Fruit fly (Drosophila melanogaster) whole organism, embryonic: ENCODE data around the gene Zn72D.

Experiments
- Ada2b ChIP-seq: fragments of 200-800 bp; sonication (Bioruptor generic); IDR thresholded peaks from 2 replicates; pipeline ENCODE4 v1.3.6; 2022; ENCODE audit warnings: missing biosample characterization, missing genetic modification characterization
- Antp ChIP-seq: fragments of 200-800 bp; sonication (Bioruptor generic); optimal IDR thresholded peaks from 3 replicates; lab custom pipeline; 2016; ENCODE audit warnings: missing biosample characterization, missing genetic modification characterization
- Awh ChIP-seq: fragments of 200-800 bp; sonication (Bioruptor generic); IDR thresholded peaks from 2 replicates; pipeline ENCODE4, ENCODE4 v1.3.6; 2022; ENCODE audit warnings: missing biosample characterization, missing genetic modification characterization
- CG10274 ChIP-seq: fragments of 200-800 bp; sonication (Bioruptor generic); optimal IDR thresholded peaks from 3 replicates; lab custom pipeline; 2017; ENCODE audit warnings: missing biosample characterization, mild to moderate bottlenecking, missing genetic modification characterization
- CG12659 ChIP-seq: fragments of 200-800 bp; sonication (Bioruptor generic); optimal IDR thresholded peaks from 3 replicates; lab custom pipeline; 2017; ENCODE audit warnings: mild to moderate bottlenecking, missing biosample characterization, missing genetic modification reagents, missing genetic modification characterization
- CG13424 ChIP-seq: fragments of 200-800 bp; sonication (Bioruptor generic); optimal IDR thresholded peaks from 2 replicates; lab custom pipeline; 2019; ENCODE audit warnings: missing biosample characterization, mild to moderate bottlenecking, missing genetic modification characterization, moderate library complexity
- CG14050 ChIP-seq: fragments of 200-800 bp; sonication (Bioruptor generic); IDR thresholded peaks from 3 replicates; pipeline ENCODE4 v1.3.6; 2022; ENCODE audit warnings: missing biosample characterization, missing genetic modification characterization
- CG15011 ChIP-seq: fragments of 200-800 bp; sonication (Bioruptor generic); optimal IDR thresholded peaks from 3 replicates; lab custom pipeline; 2018; ENCODE audit warnings: missing biosample characterization, mild to moderate bottlenecking, missing genetic modification characterization
- CG16813 ChIP-seq: fragments of 200-800 bp; sonication (Bioruptor generic); IDR thresholded peaks from 3 replicates; pipeline ENCODE4 v1.3.6; 2022; ENCODE audit warnings: missing biosample characterization, missing genetic modification characterization; ENCODE audit not compliant: partially characterized antibody
- CG17328 ChIP-seq: fragments of 200-800 bp; sonication (Bioruptor generic); IDR thresholded peaks from 2 replicates; pipeline ENCODE4 v1.3.6; 2022; ENCODE audit warnings: missing biosample characterization, missing genetic modification characterization
- CG2875 ChIP-seq: fragments of 200-800 bp; sonication (Bioruptor generic); optimal IDR thresholded peaks from 2 replicates; lab custom pipeline; 2017; ENCODE audit warnings: missing biosample characterization, mild to moderate bottlenecking, missing genetic modification characterization, missing genetic modification reagents
- CG30403 ChIP-seq: fragments of 200-800 bp; sonication (Bioruptor generic); optimal IDR thresholded peaks from 3 replicates; lab custom pipeline; 2016; ENCODE audit warnings: missing biosample characterization, missing genetic modification characterization
- CG31388 ChIP-seq: fragments of 200-800 bp; sonication (Bioruptor generic); optimal IDR thresholded peaks from 2 replicates; lab custom pipeline; 2016; ENCODE audit warnings: missing biosample characterization, missing genetic modification characterization
- CG3726 ChIP-seq: fragments of 200-800 bp; sonication (Bioruptor generic); IDR thresholded peaks from 3 replicates; pipeline ENCODE4, ENCODE4 v1.3.6; 2022; ENCODE audit warnings: missing biosample characterization, missing genetic modification characterization
- CG4328 ChIP-seq: fragments of 200-800 bp; sonication (Bioruptor generic); optimal IDR thresholded peaks from 3 replicates; lab custom pipeline; 2017; ENCODE audit warnings: missing biosample characterization, missing genetic modification reagents, missing genetic modification characterization
- CG4424 ChIP-seq: fragments of 200-800 bp; sonication (Bioruptor generic); optimal IDR thresholded peaks from 3 replicates; lab custom pipeline; 2016; ENCODE audit warnings: missing biosample characterization, missing genetic modification characterization
- CG4854 ChIP-seq: fragments of 200-800 bp; sonication (Bioruptor generic); optimal IDR thresholded peaks from 2 replicates; lab custom pipeline; 2016; ENCODE audit warnings: missing biosample characterization, missing genetic modification characterization, inconsistent platforms
- CG7271 ChIP-seq: fragments of 200-800 bp; sonication (Bioruptor generic); optimal IDR thresholded peaks from 2 replicates; lab custom pipeline; 2018; ENCODE audit warnings: missing biosample characterization, mild to moderate bottlenecking, missing genetic modification characterization, moderate library complexity
- CG7963 ChIP-seq: fragments of 200-800 bp; sonication (Bioruptor generic); IDR thresholded peaks from 3 replicates; pipeline ENCODE4 v1.3.6; 2022; ENCODE audit warnings: missing biosample characterization, missing genetic modification characterization; ENCODE audit not compliant: partially characterized antibody
- CG8924 ChIP-seq: fragments of 200-800 bp; optimal IDR thresholded peaks from 3 replicates; lab custom pipeline; 2019; ENCODE audit warnings: missing biosample characterization, mild to moderate bottlenecking, missing genetic modification characterization, moderate library complexity
- Dll ChIP-seq: fragments of 200-800 bp; sonication (Bioruptor generic); IDR thresholded peaks from 4 replicates; pipeline ENCODE4 v1.3.6; 2022; ENCODE audit warnings: missing biosample characterization, missing genetic modification characterization; ENCODE audit not compliant: partially characterized antibody
- Elba2 ChIP-seq: fragments of 200-800 bp; sonication (Bioruptor generic); optimal IDR thresholded peaks from 3 replicates; lab custom pipeline; 2016; ENCODE audit warnings: missing biosample characterization, missing genetic modification characterization
- Gsc ChIP-seq: fragments of 200-800 bp; sonication (Bioruptor generic); IDR thresholded peaks from 2 replicates; pipeline ENCODE4 v1.3.6; 2022; ENCODE audit warnings: missing biosample characterization, missing genetic modification characterization
- HLH4C ChIP-seq: fragments of 200-800 bp; sonication (Bioruptor generic); IDR thresholded peaks from 3 replicates; pipeline ENCODE4 v1.3.6; 2022; ENCODE audit warnings: missing biosample characterization, missing genetic modification characterization; ENCODE audit not compliant: partially characterized antibody
- Hr51 ChIP-seq, 2 experiments: fragments of 200-800 bp; sonication (Bioruptor generic); optimal IDR thresholded peaks; 2 replicates in 1 of 2; 3 replicates in 1 of 2; lab custom pipeline; 2016 to 2018; ENCODE audit warnings: missing biosample characterization in 2 of 2, missing genetic modification characterization in 2 of 2, mild to moderate bottlenecking in 1 of 2, moderate library complexity in 1 of 2
- Jarid2 ChIP-seq: fragments of 200-800 bp; sonication (Bioruptor generic); optimal IDR thresholded peaks from 3 replicates; lab custom pipeline; 2017; ENCODE audit warnings: mild to moderate bottlenecking, missing biosample characterization, missing genetic modification reagents, missing genetic modification characterization
- Lpt ChIP-seq: fragments of >200 bp; optimal IDR thresholded peaks from 2 replicates; lab custom pipeline; 2018; ENCODE audit warnings: missing biosample characterization, missing genetic modification characterization
- MTF-1 ChIP-seq: fragments of 200-800 bp; sonication (Bioruptor generic); optimal IDR thresholded peaks from 2 replicates; lab custom pipeline; 2018; ENCODE audit warnings: missing biosample characterization, mild to moderate bottlenecking, missing genetic modification characterization, borderline replicate concordance
- Mes4 ChIP-seq: fragments of 200-800 bp; sonication (Bioruptor generic); optimal IDR thresholded peaks from 2 replicates; lab custom pipeline; 2016; ENCODE audit warnings: missing biosample characterization, missing genetic modification characterization
- Mrtf ChIP-seq: fragments of 200-800 bp; sonication (Bioruptor generic); IDR thresholded peaks from 3 replicates; pipeline ENCODE4 v1.3.6; 2022; ENCODE audit warnings: missing biosample characterization, missing genetic modification characterization
- NFAT ChIP-seq: fragments of 200-800 bp; sonication (Bioruptor generic); IDR thresholded peaks from 2 replicates; pipeline ENCODE4 v1.3.6; 2022; ENCODE audit warnings: missing biosample characterization, missing genetic modification characterization
- NK7.1 ChIP-seq: fragments of 200-800 bp; sonication (Bioruptor generic); optimal IDR thresholded peaks from 3 replicates; lab custom pipeline; 2016; ENCODE audit warnings: missing biosample characterization, missing genetic modification characterization
- Poxn ChIP-seq: fragments of 200-800 bp; sonication (Bioruptor generic); IDR thresholded peaks from 2 replicates; pipeline ENCODE4 v1.3.6; 2022; ENCODE audit warnings: missing biosample characterization, missing genetic modification characterization
- Sox102F ChIP-seq: fragments of 200-800 bp; sonication (Bioruptor generic); optimal IDR thresholded peaks from 2 replicates; lab custom pipeline; 2018; ENCODE audit warnings: missing biosample characterization, mild to moderate bottlenecking, missing genetic modification characterization, moderate library complexity
- Stat92E ChIP-seq, 3 experiments: fragments of >200 bp in 2 of 3; fragments of 200-800 bp in 1 of 3; sonication (Bioruptor generic) in 1 of 3; optimal IDR thresholded peaks; 2 replicates each; lab custom pipeline; 2017 to 2019; ENCODE audit warnings: missing biosample characterization in 3 of 3, missing genetic modification characterization in 3 of 3, mild to moderate bottlenecking in 1 of 3, moderate library complexity in 1 of 3
- az2 ChIP-seq: fragments of 200-800 bp; sonication (Bioruptor generic); optimal IDR thresholded peaks from 3 replicates; lab custom pipeline; 2016; ENCODE audit warnings: missing biosample characterization, missing genetic modification characterization
- chinmo ChIP-seq: fragments of 200-800 bp; sonication (Bioruptor generic); IDR thresholded peaks from 4 replicates; pipeline ENCODE4 v1.3.6; 2022; ENCODE audit warnings: missing biosample characterization, missing genetic modification characterization; ENCODE audit not compliant: partially characterized antibody
- crp ChIP-seq, 2 experiments: fragments of 200-800 bp; sonication (Bioruptor generic); optimal IDR thresholded peaks; 2 replicates in 1 of 2; 3 replicates in 1 of 2; lab custom pipeline; 2017; ENCODE audit warnings: missing biosample characterization in 2 of 2, missing genetic modification characterization in 2 of 2, mild to moderate bottlenecking in 1 of 2, moderate library complexity in 1 of 2
- disco-r ChIP-seq: fragments of 200-800 bp; sonication (Bioruptor generic); optimal IDR thresholded peaks from 2 replicates; lab custom pipeline; 2016; ENCODE audit warnings: missing biosample characterization, missing genetic modification characterization
- ems ChIP-seq: fragments of 200-800 bp; sonication (Bioruptor generic); optimal IDR thresholded peaks from 3 replicates; lab custom pipeline; 2016; ENCODE audit warnings: missing biosample characterization, missing genetic modification characterization
- en ChIP-seq: fragments of 200-800 bp; sonication (Bioruptor generic); optimal IDR thresholded peaks from 2 replicates; lab custom pipeline; 2016; ENCODE audit warnings: missing biosample characterization, missing genetic modification characterization
- fd64A ChIP-seq: fragments of 200-800 bp; sonication (Bioruptor generic); optimal IDR thresholded peaks from 3 replicates; lab custom pipeline; 2018; ENCODE audit warnings: missing biosample characterization, mild to moderate bottlenecking, missing genetic modification characterization
- gro ChIP-seq: fragments of 200-800 bp; sonication (Bioruptor generic); optimal IDR thresholded peaks from 2 replicates; lab custom pipeline; 2016; ENCODE audit warnings: missing biosample characterization, missing genetic modification characterization
- lmd ChIP-seq: fragments of 200-800 bp; sonication (Bioruptor generic); IDR thresholded peaks from 2 replicates; pipeline ENCODE4 v1.3.6; 2022; ENCODE audit warnings: missing biosample characterization, missing genetic modification characterization
- lola ChIP-seq, 3 experiments: fragments of >200 bp in 2 of 3; fragments of 200-800 bp in 1 of 3; sonication (Bioruptor generic) in 1 of 3; optimal IDR thresholded peaks; 2 replicates each; lab custom pipeline; 2017 to 2019; ENCODE audit warnings: missing biosample characterization in 3 of 3, missing genetic modification characterization in 3 of 3, mild to moderate bottlenecking in 1 of 3, moderate library complexity in 1 of 3
- run ChIP-seq: fragments of 200-800 bp; sonication (Bioruptor generic); optimal IDR thresholded peaks from 3 replicates; lab custom pipeline; 2018; ENCODE audit warnings: missing biosample characterization, mild to moderate bottlenecking, missing genetic modification characterization
- salm ChIP-seq: fragments of 200-800 bp; sonication (Bioruptor generic); optimal IDR thresholded peaks from 2 replicates; lab custom pipeline; 2018; ENCODE audit warnings: missing biosample characterization, mild to moderate bottlenecking, missing genetic modification characterization

Zn72D gene

dm6 chr3L:16113607-16114337, 1.3 kb upstream of the Zn72D start (continued):
- TF ChIP-seq CG15011 (no peak), Hr51 (GFP tag; optimal IDR thresholded peaks at IDR 0.05; lab: Kevin White, UChicago) (peak in 1 of 2 experiments; percentile 76), Mrtf (GFP tag; lab: Robert Waterston, UW) (peak; percentile 61; the same call in 1 of the 3 replicates), ems (GFP tag; lab: Kevin White, UChicago) (peak; percentile 86), Awh (peak; percentile 72), Lpt (GFP tag; lab: Kevin White, UChicago) (no peak), MTF-1 (GFP tag; lab: Kevin White, UChicago) (no peak), Gsc (no peak), CG30403 (peak; percentile 90), en (peak; percentile 27), Poxn (GFP tag; lab: Robert Waterston, UW) (0 out of 2 replicates have a peak, but pooled peaks have one; percentile 34), CG10274 (peak; percentile 30), lola (GFP tag; optimal IDR thresholded peaks at IDR 0.05; lab: Kevin White, UChicago) (peak in 1 of 3 experiments; percentile 66), Jarid2 (no peak), run (peak; percentile 51), salm (tag; lab: Kevin White, UChicago) (peak; percentile 41), CG4424 (GFP tag; lab: Kevin White, UChicago) (peak; percentile 71), disco-r (GFP tag; lab: Kevin White, UChicago) (peak; percentile 69), CG7963 (GFP tag; lab: Robert Waterston, UW) (peak; percentile 47; the same call in 1 of the 3 replicates), Dll (peak; percentile 72), Stat92E (GFP tag; optimal IDR thresholded peaks at IDR 0.05; lab: Kevin White, UChicago) (peak in 1 of 3 experiments; percentile 70), CG4328 (GFP tag; lab: Kevin White, UChicago) (peak; percentile 89), NK7.1 (peak; percentile 71), HLH4C (GFP tag; lab: Robert Waterston, UW) (peak; percentile 65), CG13424 (peak; percentile 84), Mes4 (peak; percentile 80), CG17328 (GFP tag; lab: Robert Waterston, UW) (peak; percentile 82), lmd (peak; percentile 82; the same call in 1 of the 2 replicates), chinmo (GFP tag; lab: Robert Waterston, UW) (peak; percentile 79; the same call in 2 of the 4 replicates), crp (GFP tag; optimal IDR thresholded peaks at IDR 0.05; lab: Kevin White, UChicago) (peak in 1 of 2 experiments; percentile 32), Sox102F (GFP tag; lab: Kevin White, UChicago) (no peak), Antp (peak; percentile 88), gro (GFP tag; lab: Kevin White, UChicago) (peak; percentile 88), CG14050 (GFP tag; lab: Robert Waterston, UW) (peak; percentile 59), Elba2 (no peak), CG16813 (GFP tag; lab: Robert Waterston, UW) (peak; percentile 70), CG12659 (GFP tag; lab: Kevin White, UChicago) (peak; percentile 98), NFAT (GFP tag; lab: Robert Waterston, UW) (peak; percentile 69), CG7271 (tag; lab: Kevin White, UChicago) (no peak), CG3726 (GFP tag; lab: Robert Waterston, UW) (no peak), CG2875 (GFP tag; lab: Kevin White, UChicago) (peak; percentile 64), CG8924 (tag; lab: Kevin White, UChicago) (peak; percentile 91), Ada2b (peak; percentile 71), az2 (GFP tag; lab: Kevin White, UChicago) (peak; percentile 70), fd64A (GFP tag; lab: Kevin White, UChicago) (peak; percentile 5), CG4854 (GFP tag; lab: Kevin White, UChicago) (peak; percentile 55), CG31388 (GFP tag; lab: Kevin White, UChicago) (no peak)
